Worm (Caenorhabditis elegans): ENCODE results near the gene fbxc-23.

fbxc-23 gene

DNA sequence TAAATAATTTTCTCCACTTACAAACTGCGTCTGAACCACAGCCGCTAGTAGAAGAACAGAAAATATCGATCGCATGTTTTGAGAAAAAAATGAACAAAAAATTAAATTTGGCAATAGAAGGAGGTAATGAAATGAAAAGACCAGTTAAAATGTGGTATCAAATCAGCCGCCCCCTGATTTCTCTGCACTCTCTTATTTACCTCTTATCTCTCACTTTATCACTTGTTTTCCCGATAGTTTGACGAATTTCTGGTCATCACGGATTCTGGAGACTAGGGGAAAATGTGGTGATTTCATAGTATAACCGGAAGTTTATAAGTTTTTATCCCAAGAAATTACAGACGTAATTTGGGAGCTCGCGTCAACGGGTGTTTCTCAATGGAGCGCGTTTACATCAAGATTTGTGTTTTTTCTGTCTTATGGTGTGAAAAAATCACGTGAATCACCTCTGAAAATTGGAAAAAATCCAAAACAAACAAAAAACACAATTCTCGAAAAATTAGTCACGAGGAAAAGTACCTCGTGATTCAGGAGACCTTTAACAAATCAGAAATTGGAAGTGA lies 2.6 kb downstream of the fbxc-23 start, which contains the start of gene clec-146:
clec-146 (minus strand) TSS at position 116 of the 563 bp plus-strand sequence.
- TF ChIP-seq aly-2 (tag; optimal IDR thresholded peaks at IDR 0.05) (no peak), xbp-1 (tag; optimal IDR thresholded peaks at IDR 0.05) (no peak), vab-15 (tag; optimal IDR thresholded peaks at IDR 0.05) (no peak), efl-1 (optimal IDR thresholded peaks at IDR 0.05) (no peak), efl-1 (GFP tag; optimal IDR thresholded peaks at IDR 0.05 in 1 of 2) (peak in 1 of 2 experiments; percentile 92), jun-1 (tag; optimal IDR thresholded peaks at IDR 0.05) (no peak), efl-3 (GFP tag; optimal IDR thresholded peaks at IDR 0.05) (no peak), snu-23 (GFP tag; optimal IDR thresholded peaks at IDR 0.05) (no peak), sptf-1 (tag; optimal IDR thresholded peaks at IDR 0.05) (no peak), ets-5 (GFP tag; IDR thresholded peaks at IDR 0.05) (no peak), nhr-84 (tag; optimal IDR thresholded peaks at IDR 0.05) (no peak), elt-2 (tag; optimal IDR thresholded peaks at IDR 0.05) (no peak), nhr-237 (tag; optimal IDR thresholded peaks at IDR 0.05) (no peak), ama-1 (optimal IDR thresholded peaks at IDR 0.05) (no peak), unc-98 (GFP tag; IDR thresholded peaks at IDR 0.05) (no peak), sox-4 (tag; optimal IDR thresholded peaks at IDR 0.05) (no peak), elt-3 (tag; optimal IDR thresholded peaks at IDR 0.05) (peak in 1 of 6 experiments; percentile 55), fkh-10 (GFP tag; optimal IDR thresholded peaks at IDR 0.05) (no peak), blmp-1 (tag; optimal IDR thresholded peaks at IDR 0.05) (peak; percentile 9), ztf-4 (tag; optimal IDR thresholded peaks at IDR 0.05) (no peak), dpl-1 (GFP tag; optimal IDR thresholded peaks at IDR 0.05) (no peak), ces-1 (GFP tag; optimal IDR thresholded peaks at IDR 0.05) (no peak), nhr-71 (tag; optimal IDR thresholded peaks at IDR 0.05) (no peak), skn-1 (tag; optimal IDR thresholded peaks at IDR 0.05) (no peak), nhr-47 (tag; optimal IDR thresholded peaks at IDR 0.05) (no peak), nhr-19 (GFP tag; conservative IDR thresholded peaks at IDR 0.05) (0 out of 2 replicates have a peak, but pooled peaks have one; percentile 17), lir-3 (tag; optimal IDR thresholded peaks at IDR 0.05; ENCODE audit: poor library complexity) (no peak), nhr-85 (tag) (peak; percentile 68), dsc-1 (tag; optimal IDR thresholded peaks at IDR 0.05) (no peak), lsy-2 (tag; optimal IDR thresholded peaks at IDR 0.05) (peak in 1 of 2 experiments; percentile 25), hpl-2 (GFP tag; optimal IDR thresholded peaks at IDR 0.05) (no peak), mep-1 (tag; optimal IDR thresholded peaks at IDR 0.05) (no peak), isw-1 (GFP tag; IDR thresholded peaks at IDR 0.05) (no peak), lin-15B (tag; optimal IDR thresholded peaks at IDR 0.05) (no peak), nhr-20 (tag; optimal IDR thresholded peaks at IDR 0.05) (no peak)

DNA sequence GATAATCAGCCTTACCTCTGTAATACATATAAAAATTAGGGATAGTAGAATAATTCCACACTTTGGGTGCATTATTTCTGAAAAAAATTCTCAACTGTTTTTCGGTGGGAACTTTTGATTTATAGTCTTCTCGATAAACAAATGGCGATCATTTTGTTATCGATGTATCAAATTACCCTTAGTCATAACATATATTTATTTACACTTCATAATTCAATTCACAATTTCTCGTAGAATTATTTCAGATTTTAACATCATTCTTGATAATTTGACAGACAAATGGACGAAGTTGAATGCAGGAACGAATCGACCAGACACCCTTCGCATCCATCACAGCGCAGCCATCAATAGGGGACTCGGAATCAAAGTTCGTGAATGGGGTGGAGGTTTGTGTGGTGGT lies 5.9 kb downstream of the fbxc-23 start, which contains the start of gene clec-145:
clec-145 (minus strand) TSS at position 101 of the 400 bp plus-strand sequence.
- no peak for TF ChIP-seq nhr-76 (tag; optimal IDR thresholded peaks at IDR 0.05)
- no peak for TF ChIP-seq efl-3 (GFP tag; optimal IDR thresholded peaks at IDR 0.05)
- TF ChIP-seq unc-130 (tag; optimal IDR thresholded peaks at IDR 0.05): no peak
- no peak for TF ChIP-seq lin-13 (GFP tag; optimal IDR thresholded peaks at IDR 0.05)
- TF ChIP-seq nhr-84 (tag; optimal IDR thresholded peaks at IDR 0.05): no peak
- no peak for TF ChIP-seq efl-1 (optimal IDR thresholded peaks at IDR 0.05)
- TF ChIP-seq efl-1 (GFP tag; optimal IDR thresholded peaks at IDR 0.05 in 1 of 2): peak in 1 of 2 experiments; percentile 75
- TF ChIP-seq pag-3 (tag; optimal IDR thresholded peaks at IDR 0.05; ENCODE audit: borderline replicate concordance, insufficient read depth): no peak
- TF ChIP-seq aly-2 (tag; optimal IDR thresholded peaks at IDR 0.05): no peak

DNA sequence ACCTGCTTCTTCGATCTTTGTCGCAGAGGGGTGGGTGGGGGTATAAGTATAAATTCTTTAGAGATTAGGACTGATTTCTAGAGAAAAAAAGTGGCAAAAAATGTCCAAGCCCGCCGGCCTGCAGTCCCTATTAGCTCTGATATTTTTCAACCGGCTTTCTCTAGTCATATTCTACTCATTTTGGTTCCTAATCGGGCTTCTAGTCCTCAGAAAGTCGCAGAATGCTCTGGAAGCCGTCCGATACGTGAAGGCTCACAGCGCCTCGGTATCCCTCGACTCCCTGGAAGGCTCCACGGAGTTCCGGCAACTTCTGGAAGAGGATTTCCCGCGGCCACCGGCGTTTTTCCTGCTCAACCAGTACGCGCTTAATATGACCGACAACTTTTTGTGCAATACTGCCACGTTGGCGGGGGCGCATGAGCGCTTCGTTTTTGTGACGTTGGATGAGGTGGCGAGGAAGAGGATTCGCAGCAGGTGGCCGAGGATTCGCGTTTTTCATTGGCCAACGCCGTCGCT lies 10.6 kb downstream of the fbxc-23 start, which contains the start of gene Y48E1B.8:
Y48E1B.8 (plus strand) TSS at position 51 of the 516 bp plus-strand sequence.
- TF ChIP-seq nhr-77 (tag; optimal IDR thresholded peaks at IDR 0.05) (no peak), ces-1 (GFP tag; optimal IDR thresholded peaks at IDR 0.05) (no peak), lir-3 (tag; optimal IDR thresholded peaks at IDR 0.05; ENCODE audit: poor library complexity) (no peak), unc-98 (GFP tag; IDR thresholded peaks at IDR 0.05) (no peak)

Data from whole organism, L1 larva.